Fruit fly (Drosophila melanogaster): ENCODE data around the gene eIF4E3.

dm6 chr3L:8186627-8187396 lies 42.2 kb upstream of the eIF4E3 start, which contains the start of the genes ERR and Atg18a:
- peak in 1 of 2 experiments; percentile 14 for TF ChIP-seq CTCF (optimal IDR thresholded peaks at IDR 0.05)
- TF ChIP-seq CG8478 (optimal IDR thresholded peaks at IDR 0.05) = no peak

Measured in S2 (cell line).